Comparison of ENCODE assay signal across 5 fruit fly cellular contexts in the genomic region with DNA sequence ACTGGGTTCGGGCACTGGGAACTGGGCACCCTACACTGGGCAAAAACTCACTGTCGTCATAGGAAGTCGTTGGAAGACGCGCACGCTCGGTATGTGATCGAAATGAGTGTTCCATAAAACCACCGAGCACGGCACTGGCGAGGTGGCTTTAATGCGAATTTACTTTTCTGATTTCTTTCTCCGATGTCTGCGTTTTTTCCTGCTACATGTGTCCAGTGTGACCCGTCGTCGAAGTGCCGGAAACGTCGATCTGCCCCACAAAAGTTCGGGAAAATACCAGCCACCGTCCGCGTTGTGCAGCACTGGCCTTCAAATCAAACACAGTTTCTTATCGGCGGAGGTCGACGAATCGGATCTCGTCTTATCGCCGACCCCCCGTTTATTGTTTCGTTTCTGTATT.
TF ChIP-seq lines count a peak whose summit lies in the region.

Gene Kdm5, minus strand, starts transcription at position 255 of the 400 bp plus-strand sequence.

- TF ChIP-seq CTCF in whole organism, embryonic (GFP tag; optimal IDR thresholded peaks at IDR 0.05; lab: Kevin White, UChicago), result peak; percentile 30

TF ChIP-seq in whole organism, adult, 20 proteins besides CTCF, POLR2A, EP300 and RAD21 (continues in another document):
- no peak for TF ChIP-seq CG5204 (GFP tag; optimal IDR thresholded peaks at IDR 0.05; lab: Kevin White, UChicago)
- TF ChIP-seq cnc (optimal IDR thresholded peaks at IDR 0.05; lab: Kevin White, UChicago), result no peak
- TF ChIP-seq cic (GFP tag; optimal IDR thresholded peaks at IDR 0.05; lab: Kevin White, UChicago), result peak; percentile 32
- TF ChIP-seq bab1 (GFP tag; optimal IDR thresholded peaks at IDR 0.05; lab: Kevin White, UChicago), result peak; percentile 38
- peak; percentile 40 for TF ChIP-seq pad (GFP tag; optimal IDR thresholded peaks at IDR 0.05; lab: Kevin White, UChicago)
- TF ChIP-seq kay (GFP tag; lab: Kevin White, UChicago; ENCODE audit: borderline replicate concordance), result no peak
- TF ChIP-seq CG33017 (tag; optimal IDR thresholded peaks at IDR 0.05; lab: Kevin White, UChicago), result peak; percentile 39
- TF ChIP-seq Hr96 (GFP tag; optimal IDR thresholded peaks at IDR 0.05; lab: Kevin White, UChicago), result no peak
- TF ChIP-seq CG11617 (GFP tag; optimal IDR thresholded peaks at IDR 0.05; lab: Kevin White, UChicago), result no peak
- peak; percentile 32 for TF ChIP-seq CG14711 (tag; optimal IDR thresholded peaks at IDR 0.05; lab: Kevin White, UChicago)
- TF ChIP-seq toe (GFP tag; optimal IDR thresholded peaks at IDR 0.05; lab: Kevin White, UChicago), result no peak
- TF ChIP-seq tj (GFP tag; optimal IDR thresholded peaks at IDR 0.05; lab: Kevin White, UChicago), result peak; percentile 10
- TF ChIP-seq Crg-1 (GFP tag; optimal IDR thresholded peaks at IDR 0.05; lab: Kevin White, UChicago), result peak; percentile 72
- TF ChIP-seq CG7101 (tag; optimal IDR thresholded peaks at IDR 0.05; lab: Kevin White, UChicago), result peak; percentile 66
- no peak for TF ChIP-seq ovo (GFP tag; optimal IDR thresholded peaks at IDR 0.05; lab: Kevin White, UChicago)
- peak; percentile 8 for TF ChIP-seq Clk (GFP tag; optimal IDR thresholded peaks at IDR 0.05; lab: Kevin White, UChicago)
- no peak for TF ChIP-seq CG7045 (GFP tag; optimal IDR thresholded peaks at IDR 0.05; lab: Kevin White, UChicago)

TF ChIP-seq in whole organism, embryonic, 481 proteins besides CTCF, POLR2A, EP300 and RAD21 (continues in another document):
- TF ChIP-seq sqz (GFP tag; optimal IDR thresholded peaks at IDR 0.05; lab: Kevin White, UChicago) (peak; percentile 3), danr (GFP tag; IDR thresholded peaks at IDR 0.05; lab: Robert Waterston, UW) (peak; percentile 29; the same call in 1 of the 2 replicates), CG2712 (tag; optimal IDR thresholded peaks at IDR 0.05; lab: Kevin White, UChicago) (peak; percentile 24), ssp (GFP tag; IDR thresholded peaks at IDR 0.05; lab: Robert Waterston, UW) (peak; percentile 30; the same call in 1 of the 2 replicates), CG12744 (GFP tag; optimal IDR thresholded peaks at IDR 0.05; lab: Kevin White, UChicago) (no peak), CG1024 (GFP tag; IDR thresholded peaks at IDR 0.05; lab: Robert Waterston, UW) (no peak), al (GFP tag; IDR thresholded peaks at IDR 0.05; lab: Robert Waterston, UW) (no peak), gfzf (GFP tag; optimal IDR thresholded peaks at IDR 0.05; lab: Kevin White, UChicago) (peak; percentile 84), maf-S (GFP tag; optimal IDR thresholded peaks at IDR 0.05; lab: Kevin White, UChicago) (no peak), CG8944 (GFP tag; optimal IDR thresholded peaks at IDR 0.05; lab: Kevin White, UChicago) (peak; percentile 23), CG10462 (GFP tag; optimal IDR thresholded peaks at IDR 0.05; lab: Kevin White, UChicago) (no peak), insv (GFP tag; optimal IDR thresholded peaks at IDR 0.05; lab: Kevin White, UChicago) (peak in 1 of 2 experiments; percentile 27), HmgD (GFP tag; optimal IDR thresholded peaks at IDR 0.05; lab: Kevin White, UChicago) (peak; percentile 62), CG14710 (tag; optimal IDR thresholded peaks at IDR 0.05; lab: Kevin White, UChicago) (peak; percentile 46), Bteb2 (GFP tag; optimal IDR thresholded peaks at IDR 0.05; lab: Kevin White, UChicago) (no peak), CG11247 (GFP tag; IDR thresholded peaks at IDR 0.05; lab: Robert Waterston, UW) (peak; percentile 41; the same call in 1 of the 2 replicates), CG32532 (GFP tag; IDR thresholded peaks at IDR 0.05; lab: Robert Waterston, UW) (peak; percentile 58)

TF ChIP-seq in whole organism, prepupa, 60 proteins besides CTCF, POLR2A, EP300 and RAD21 (continues in another document):
- peak; percentile 43 for TF ChIP-seq Eip78C (GFP tag; lab: Kevin White, UChicago)
- no peak for TF ChIP-seq CG31627 (GFP tag; optimal IDR thresholded peaks at IDR 0.05; lab: Kevin White, UChicago)
- TF ChIP-seq CG10631 (GFP tag; optimal IDR thresholded peaks at IDR 0.05; lab: Kevin White, UChicago), result no peak
- no peak for TF ChIP-seq Sox102F (GFP tag; optimal IDR thresholded peaks at IDR 0.05; lab: Kevin White, UChicago)
- no peak for TF ChIP-seq CG32006 (GFP tag; optimal IDR thresholded peaks at IDR 0.05; lab: Kevin White, UChicago)
- no peak for TF ChIP-seq CG6276 (GFP tag; optimal IDR thresholded peaks at IDR 0.05; lab: Kevin White, UChicago)
- TF ChIP-seq Hr4 (GFP tag; optimal IDR thresholded peaks at IDR 0.05; lab: Kevin White, UChicago), result no peak
- TF ChIP-seq Hr39 (GFP tag; optimal IDR thresholded peaks at IDR 0.05; lab: Kevin White, UChicago), result no peak
- TF ChIP-seq OdsH (GFP tag; optimal IDR thresholded peaks at IDR 0.05; lab: Kevin White, UChicago), result no peak
- no peak for TF ChIP-seq CG3919 (GFP tag; optimal IDR thresholded peaks at IDR 0.05; lab: Kevin White, UChicago)
- TF ChIP-seq Smox (GFP tag; optimal IDR thresholded peaks at IDR 0.05; lab: Kevin White, UChicago), result no peak
- TF ChIP-seq CG16779 (tag; optimal IDR thresholded peaks at IDR 0.05; lab: Kevin White, UChicago), result no peak
- TF ChIP-seq acj6 (GFP tag; optimal IDR thresholded peaks at IDR 0.05; lab: Kevin White, UChicago), result no peak
- no peak for TF ChIP-seq Eip93F (GFP tag; optimal IDR thresholded peaks at IDR 0.05; lab: Kevin White, UChicago)
- no peak for TF ChIP-seq net (GFP tag; optimal IDR thresholded peaks at IDR 0.05; lab: Kevin White, UChicago)
- peak; percentile 41; the same call in 1 of the 3 replicates for TF ChIP-seq eg (GFP tag; IDR thresholded peaks at IDR 0.05; lab: Robert Waterston, UW)
- TF ChIP-seq salr (GFP tag; optimal IDR thresholded peaks at IDR 0.05; lab: Kevin White, UChicago), result no peak
- no peak for TF ChIP-seq Gug (GFP tag; IDR thresholded peaks at IDR 0.05; lab: Robert Waterston, UW)
- no peak for TF ChIP-seq fd59A (GFP tag; optimal IDR thresholded peaks at IDR 0.05; lab: Kevin White, UChicago)
- TF ChIP-seq vri (GFP tag; optimal IDR thresholded peaks at IDR 0.05; lab: Kevin White, UChicago), result peak; percentile 28

TF ChIP-seq in whole organism, pupa, 21 proteins besides CTCF, POLR2A, EP300 and RAD21:
- TF ChIP-seq CG14655 (GFP tag; optimal IDR thresholded peaks at IDR 0.05; lab: Kevin White, UChicago) (no peak), CG32121 (GFP tag; IDR thresholded peaks at IDR 0.05; lab: Robert Waterston, UW) (peak; percentile 34; the same call in 1 of the 2 replicates), CG12605 (GFP tag; IDR thresholded peaks at IDR 0.05; lab: Robert Waterston, UW) (no peak), fd96Ca (GFP tag; IDR thresholded peaks at IDR 0.05; lab: Robert Waterston, UW) (0 out of 3 replicates have a peak, but pooled peaks have one; percentile 10), Pif1A (GFP tag; optimal IDR thresholded peaks at IDR 0.05; lab: Kevin White, UChicago) (no peak), Ets98B (GFP tag; IDR thresholded peaks at IDR 0.05; lab: Robert Waterston, UW) (peak; percentile 46), EcR (GFP tag; optimal IDR thresholded peaks at IDR 0.05; lab: Kevin White, UChicago) (peak; percentile 24), Snoo (tag; optimal IDR thresholded peaks at IDR 0.05; lab: Kevin White, UChicago) (peak; percentile 41), CG17806 (tag; optimal IDR thresholded peaks at IDR 0.05; lab: Kevin White, UChicago) (peak; percentile 9), CG4496 (GFP tag; IDR thresholded peaks at IDR 0.05; lab: Robert Waterston, UW) (peak; percentile 51; the same call in 1 of the 3 replicates), CG8159 (tag; optimal IDR thresholded peaks at IDR 0.05; lab: Kevin White, UChicago) (peak; percentile 2), CG9948 (tag; optimal IDR thresholded peaks at IDR 0.05; lab: Kevin White, UChicago) (no peak), CG8301 (tag; optimal IDR thresholded peaks at IDR 0.05; lab: Kevin White, UChicago) (no peak)
TF ChIP-seq in whole organism, pupa: peak in this region for 8.

TF ChIP-seq in whole organism, wandering third instar larva, 38 proteins besides CTCF, POLR2A, EP300 and RAD21:
- TF ChIP-seq Hr78 (GFP tag; optimal IDR thresholded peaks at IDR 0.05; lab: Kevin White, UChicago) (no peak), Hnf4 (GFP tag; optimal IDR thresholded peaks at IDR 0.05; lab: Kevin White, UChicago) (no peak), woc (GFP tag; optimal IDR thresholded peaks at IDR 0.05; lab: Kevin White, UChicago) (no peak), sage (GFP tag; optimal IDR thresholded peaks at IDR 0.05; lab: Kevin White, UChicago) (no peak), GATAd (GFP tag; optimal IDR thresholded peaks at IDR 0.05; lab: Kevin White, UChicago) (no peak), usp (GFP tag; optimal IDR thresholded peaks at IDR 0.05; lab: Kevin White, UChicago) (no peak), Mio (GFP tag; optimal IDR thresholded peaks at IDR 0.05; lab: Kevin White, UChicago) (no peak), ey (GFP tag; optimal IDR thresholded peaks at IDR 0.05; lab: Kevin White, UChicago) (peak; percentile 17), br (GFP tag; optimal IDR thresholded peaks at IDR 0.05; lab: Kevin White, UChicago) (peak; percentile 56), lola (GFP tag; optimal IDR thresholded peaks at IDR 0.05; lab: Kevin White, UChicago) (no peak), Dfd (GFP tag; optimal IDR thresholded peaks at IDR 0.05; lab: Kevin White, UChicago) (no peak), Rel (GFP tag; optimal IDR thresholded peaks at IDR 0.05; lab: Kevin White, UChicago) (no peak), Rel (tag; optimal IDR thresholded peaks at IDR 0.05; lab: Kevin White, UChicago) (peak; percentile 87), foxo (GFP tag; optimal IDR thresholded peaks at IDR 0.05; lab: Kevin White, UChicago) (peak in 1 of 2 experiments; percentile 38), h (GFP tag; optimal IDR thresholded peaks at IDR 0.05; lab: Kevin White, UChicago) (peak; percentile 36), dmrt93B (GFP tag; optimal IDR thresholded peaks at IDR 0.05; lab: Kevin White, UChicago) (peak; percentile 1), rgr (GFP tag; optimal IDR thresholded peaks at IDR 0.05; lab: Kevin White, UChicago) (peak; percentile 51), psq (GFP tag; optimal IDR thresholded peaks at IDR 0.05; lab: Kevin White, UChicago) (peak; percentile 32), OdsH (GFP tag; optimal IDR thresholded peaks at IDR 0.05; lab: Kevin White, UChicago) (no peak), Sp1 (GFP tag; optimal IDR thresholded peaks at IDR 0.05; lab: Kevin White, UChicago) (peak; percentile 32), Hr83 (GFP tag; optimal IDR thresholded peaks at IDR 0.05; lab: Kevin White, UChicago; ENCODE audit: poor library complexity, severe bottlenecking) (peak; percentile 82), fru (GFP tag; optimal IDR thresholded peaks at IDR 0.05; lab: Kevin White, UChicago) (peak; percentile 23), CG32264 (GFP tag; optimal IDR thresholded peaks at IDR 0.05; lab: Kevin White, UChicago) (no peak), HLH106 (tag; optimal IDR thresholded peaks at IDR 0.05; lab: Kevin White, UChicago) (peak; percentile 27), dsf (GFP tag; optimal IDR thresholded peaks at IDR 0.05; lab: Kevin White, UChicago; ENCODE audit: borderline replicate concordance) (no peak)
